Worm (Caenorhabditis elegans): ENCODE measurements around the gene srr-6.
A peak's percentile ranks its signal among the peaks of the same experiment; 100 is the strongest.

srr-6 gene

ce11 chrV:5050073-5050599 lies 37.5 kb downstream of the srr-6 start (continued):
- TF ChIP-seq rbr-2 (tag; optimal IDR thresholded peaks at IDR 0.05) (no peak), daf-19 (GFP tag; conservative IDR thresholded peaks at IDR 0.05) (no peak), daf-16 (GFP tag; optimal IDR thresholded peaks at IDR 0.05) (no peak), daf-16 (tag; optimal IDR thresholded peaks at IDR 0.05) (no peak), R02D3.7 (tag; optimal IDR thresholded peaks at IDR 0.05) (no peak), nhr-28 (tag; optimal IDR thresholded peaks at IDR 0.05) (no peak), aha-1 (tag) (no peak), mep-1 (tag; optimal IDR thresholded peaks at IDR 0.05) (no peak), hif-1 (tag; optimal IDR thresholded peaks at IDR 0.05) (no peak), set-16 (GFP tag; IDR thresholded peaks at IDR 0.05) (peak; percentile 72), ceh-32 (tag; optimal IDR thresholded peaks at IDR 0.05; ENCODE audit: poor library complexity) (no peak), egl-27 (tag; optimal IDR thresholded peaks at IDR 0.05) (no peak), arid-1 (GFP tag; conservative IDR thresholded peaks at IDR 0.05) (no peak), ceh-82 (tag; optimal IDR thresholded peaks at IDR 0.05) (no peak), mdl-1 (tag; optimal IDR thresholded peaks at IDR 0.05) (no peak), sdz-12 (GFP tag; optimal IDR thresholded peaks at IDR 0.05) (no peak), mdt-29 (GFP tag; IDR thresholded peaks at IDR 0.05) (no peak), snpc-4 (tag; optimal IDR thresholded peaks at IDR 0.05) (no peak), unc-130 (GFP tag; optimal IDR thresholded peaks at IDR 0.05) (no peak), ctbp-1 (GFP tag; IDR thresholded peaks at IDR 0.05) (no peak), ama-1 (optimal IDR thresholded peaks at IDR 0.05) (no peak), dve-1 (tag; optimal IDR thresholded peaks at IDR 0.05; ENCODE audit: insufficient read depth) (no peak), zfp-2 (tag; optimal IDR thresholded peaks at IDR 0.05) (no peak), F44E2.7 (GFP tag; IDR thresholded peaks at IDR 0.05) (no peak), T26A8.4 (GFP tag; IDR thresholded peaks at IDR 0.05) (0 out of 2 replicates have a peak, but pooled peaks have one; percentile 42), nhr-10 (tag; optimal IDR thresholded peaks at IDR 0.05) (no peak), spr-3 (GFP tag; optimal IDR thresholded peaks at IDR 0.05) (peak; percentile 50), zip-2 (tag; optimal IDR thresholded peaks at IDR 0.05) (no peak), lin-15B (tag; optimal IDR thresholded peaks at IDR 0.05) (no peak), dmd-8 (GFP tag; IDR thresholded peaks at IDR 0.05) (0 out of 2 replicates have a peak, but pooled peaks have one; percentile 40), T20F7.1 (GFP tag; optimal IDR thresholded peaks at IDR 0.05) (no peak), hlh-11 (tag; optimal IDR thresholded peaks at IDR 0.05) (no peak), nhr-25 (tag; optimal IDR thresholded peaks at IDR 0.05; ENCODE audit: borderline replicate concordance, insufficient read depth) (no peak), nhr-48 (tag; optimal IDR thresholded peaks at IDR 0.05) (no peak)

ce11 chrV:5052233-5052632 lies 39.6 kb downstream of the srr-6 start, which contains the start of gene K11D12.12:
Gene K11D12.12, plus strand, starts transcription at chrV:5052261.
- TF ChIP-seq mes-2 (tag; optimal IDR thresholded peaks at IDR 0.05; ENCODE audit: poor library complexity, severe bottlenecking) (no peak), ctbp-1 (GFP tag; IDR thresholded peaks at IDR 0.05) (no peak), F10B5.3 (tag; optimal IDR thresholded peaks at IDR 0.05) (no peak), nhr-10 (tag; optimal IDR thresholded peaks at IDR 0.05) (no peak), nhr-48 (tag; optimal IDR thresholded peaks at IDR 0.05) (no peak), mxl-2 (GFP tag; conservative IDR thresholded peaks at IDR 0.05) (no peak), nhr-111 (GFP tag; optimal IDR thresholded peaks at IDR 0.05) (no peak), fkh-10 (GFP tag; optimal IDR thresholded peaks at IDR 0.05) (no peak), nhr-11 (tag; optimal IDR thresholded peaks at IDR 0.05) (no peak), php-3 (GFP tag; IDR thresholded peaks at IDR 0.05) (no peak)
